Fruit fly (Drosophila melanogaster) whole organism, wandering third instar larva: ENCODE data around the gene THADA.
A peak's percentile ranks its signal among the peaks of the same experiment; 100 is the strongest.

Experiments
- Abd-B ChIP-seq: fragments of >200 bp; optimal IDR thresholded peaks from 2 replicates; lab custom pipeline; 2017; ENCODE audit warnings: missing biosample characterization, missing genetic modification characterization
- CG32264 ChIP-seq: fragments of 200-800 bp; sonication (Bioruptor generic); optimal IDR thresholded peaks from 2 replicates; lab custom pipeline; 2016; ENCODE audit warnings: missing biosample characterization, missing genetic modification characterization
- CG9705 ChIP-seq: fragments of 200-800 bp; sonication (Bioruptor generic); optimal IDR thresholded peaks from 2 replicates; lab custom pipeline; 2018; ENCODE audit warnings: missing biosample characterization, mild to moderate bottlenecking, missing genetic modification characterization
- CrebA ChIP-seq: fragments of 200-800 bp; sonication (Bioruptor generic); optimal IDR thresholded peaks from 2 replicates; lab custom pipeline; 2016; ENCODE audit warnings: missing biosample characterization, mild to moderate bottlenecking, missing genetic modification characterization, borderline replicate concordance
- Dfd ChIP-seq: fragments of >200 bp; optimal IDR thresholded peaks from 2 replicates; lab custom pipeline; 2017; ENCODE audit warnings: missing biosample characterization, missing genetic modification characterization
- Dif ChIP-seq: fragments of 200-275, 200-300 bp; sonication (Bioruptor generic); optimal IDR thresholded peaks from 2 replicates; lab custom pipeline; 2018; ENCODE audit warnings: missing biosample characterization, missing genetic modification characterization; ENCODE audit not compliant: partially characterized antibody
- GATAd ChIP-seq: sonication (Bioruptor generic); optimal IDR thresholded peaks from 2 replicates; lab custom pipeline; 2016; ENCODE audit warnings: missing biosample characterization, missing genetic modification characterization
- HLH106 ChIP-seq: fragments of 200-800 bp; optimal IDR thresholded peaks from 3 replicates; lab custom pipeline; 2019; ENCODE audit warnings: missing biosample characterization, mild to moderate bottlenecking, missing genetic modification characterization, moderate library complexity
- Hnf4 ChIP-seq: fragments of 200-800 bp; sonication (Bioruptor generic); optimal IDR thresholded peaks from 2 replicates; lab custom pipeline; 2016; ENCODE audit warnings: missing biosample characterization, mild to moderate bottlenecking, missing genetic modification characterization
- Hr78 ChIP-seq: fragments of >200 bp; optimal IDR thresholded peaks from 2 replicates; lab custom pipeline; 2017; ENCODE audit warnings: missing biosample characterization, missing genetic modification characterization
- Hr83 ChIP-seq: fragments of 200-300 bp; sonication (Bioruptor generic); optimal IDR thresholded peaks from 2 replicates; lab custom pipeline; 2016; ENCODE audit warnings: missing biosample characterization, mild to moderate bottlenecking, missing genetic modification characterization, moderate library complexity; ENCODE audit not compliant: poor library complexity, severe bottlenecking
- Jra ChIP-seq: sonication (Bioruptor generic); optimal IDR thresholded peaks from 2 replicates; lab custom pipeline; 2016; ENCODE audit warnings: missing biosample characterization, missing genetic modification characterization
- Mio ChIP-seq: sonication (Bioruptor generic); optimal IDR thresholded peaks from 2 replicates; lab custom pipeline; 2016; ENCODE audit warnings: missing biosample characterization, missing genetic modification characterization
- Myc ChIP-seq: fragments of >200 bp; optimal IDR thresholded peaks from 2 replicates; lab custom pipeline; 2017
- N ChIP-seq: fragments of >200 bp; optimal IDR thresholded peaks from 2 replicates; lab custom pipeline; 2018; ENCODE audit warnings: missing biosample characterization, missing external identifiers, missing genetic modification characterization
- OdsH ChIP-seq: fragments of 200-800 bp; sonication (Bioruptor generic); optimal IDR thresholded peaks from 2 replicates; lab custom pipeline; 2016; ENCODE audit warnings: missing biosample characterization, mild to moderate bottlenecking, missing genetic modification characterization
- Rel ChIP-seq, 2 experiments: fragments of 200-800 bp; sonication (Bioruptor generic) in 1 of 2; optimal IDR thresholded peaks; 2 replicates in 1 of 2; 3 replicates in 1 of 2; lab custom pipeline; 2016 to 2019; ENCODE audit warnings: mild to moderate bottlenecking in 2 of 2, missing biosample characterization in 2 of 2, missing genetic modification characterization in 2 of 2, moderate library complexity in 1 of 2
- Sp1 ChIP-seq: fragments of 200-800 bp; sonication (Bioruptor generic); optimal IDR thresholded peaks from 3 replicates; lab custom pipeline; 2019; ENCODE audit warnings: missing biosample characterization, mild to moderate bottlenecking, missing genetic modification characterization, moderate library complexity
- Vsx2 ChIP-seq: fragments of 200-300, 225-300 bp; sonication (Bioruptor generic); optimal IDR thresholded peaks from 2 replicates; lab custom pipeline; 2018; ENCODE audit warnings: missing biosample characterization, missing genetic modification characterization; ENCODE audit not compliant: partially characterized antibody
- br ChIP-seq: fragments of 200-800 bp; sonication (Bioruptor generic); optimal IDR thresholded peaks from 2 replicates; lab custom pipeline; 2016; ENCODE audit warnings: missing biosample characterization, missing genetic modification characterization
- brk ChIP-seq: fragments of 200-800 bp; sonication (Bioruptor generic); optimal IDR thresholded peaks from 2 replicates; lab custom pipeline; 2016; ENCODE audit warnings: missing biosample characterization, mild to moderate bottlenecking, missing genetic modification characterization
- dl ChIP-seq, 2 experiments: fragments of 175-275, 200-275 bp in 1 of 2; fragments of 200-275 bp in 1 of 2; sonication (Bioruptor generic); optimal IDR thresholded peaks; lab custom pipeline; 2018; ENCODE audit warnings: mild to moderate bottlenecking in 2 of 2, missing biosample characterization in 2 of 2, missing genetic modification characterization in 2 of 2, moderate library complexity in 2 of 2; ENCODE audit not compliant: partially characterized antibody in 2 of 2, insufficient read depth in 1 of 2
- dmrt93B ChIP-seq: fragments of 200-800 bp; sonication (Bioruptor generic); optimal IDR thresholded peaks from 2 replicates; lab custom pipeline; 2018; ENCODE audit warnings: missing biosample characterization, mild to moderate bottlenecking, missing genetic modification characterization
- dsf ChIP-seq: sonication (Bioruptor generic); optimal IDR thresholded peaks from 2 replicates; lab custom pipeline; 2016; ENCODE audit warnings: missing biosample characterization, missing genetic modification characterization, borderline replicate concordance
- ey ChIP-seq: fragments of 200-800 bp; sonication (Bioruptor generic); optimal IDR thresholded peaks from 2 replicates; lab custom pipeline; 2016; ENCODE audit warnings: missing biosample characterization, missing genetic modification characterization
- foxo ChIP-seq, 2 experiments: fragments of 200-800 bp; sonication (Bioruptor generic); optimal IDR thresholded peaks; 2 replicates in 1 of 2; 3 replicates in 1 of 2; lab custom pipeline; 2016 to 2017; ENCODE audit warnings: missing biosample characterization in 2 of 2, missing genetic modification characterization in 2 of 2
- fru ChIP-seq: fragments of 200-800 bp; sonication (Bioruptor generic); optimal IDR thresholded peaks from 3 replicates; lab custom pipeline; 2016; ENCODE audit warnings: missing biosample characterization, mild to moderate bottlenecking, missing genetic modification characterization
- h ChIP-seq: fragments of 200-800 bp; sonication (Bioruptor generic); optimal IDR thresholded peaks from 3 replicates; lab custom pipeline; 2016; ENCODE audit warnings: missing biosample characterization, mild to moderate bottlenecking, missing genetic modification characterization
- jim ChIP-seq: fragments of 175-275, 200-325 bp; sonication (Bioruptor generic); optimal IDR thresholded peaks from 2 replicates; lab custom pipeline; 2016; ENCODE audit warnings: missing biosample characterization, mild to moderate bottlenecking, missing genetic modification characterization
- lola ChIP-seq: fragments of >200 bp; optimal IDR thresholded peaks from 2 replicates; lab custom pipeline; 2017; ENCODE audit warnings: missing biosample characterization, missing genetic modification characterization
- pan ChIP-seq: fragments of >200 bp; optimal IDR thresholded peaks from 2 replicates; lab custom pipeline; 2017
- psq ChIP-seq: fragments of 200-800 bp; sonication (Bioruptor generic); optimal IDR thresholded peaks from 3 replicates; lab custom pipeline; 2017; ENCODE audit warnings: missing biosample characterization, mild to moderate bottlenecking, missing genetic modification characterization, moderate library complexity
- rgr ChIP-seq: fragments of 200-800 bp; sonication (Bioruptor generic); optimal IDR thresholded peaks from 3 replicates; lab custom pipeline; 2016; ENCODE audit warnings: missing biosample characterization, mild to moderate bottlenecking, missing genetic modification characterization
- sage ChIP-seq: fragments of 200-800 bp; sonication (Bioruptor generic); optimal IDR thresholded peaks from 2 replicates; lab custom pipeline; 2016; ENCODE audit warnings: missing biosample characterization, mild to moderate bottlenecking, missing genetic modification characterization
- sv ChIP-seq: fragments of 200-800 bp; sonication (Bioruptor generic); optimal IDR thresholded peaks from 3 replicates; lab custom pipeline; 2016; ENCODE audit warnings: missing biosample characterization, missing genetic modification characterization
- tai ChIP-seq: sonication (Bioruptor generic); optimal IDR thresholded peaks from 2 replicates; lab custom pipeline; 2016; ENCODE audit warnings: missing biosample characterization, missing genetic modification characterization
- usp ChIP-seq: fragments of >200 bp; optimal IDR thresholded peaks from 2 replicates; lab custom pipeline; 2017; ENCODE audit warnings: missing biosample characterization, missing genetic modification characterization
- woc ChIP-seq: sonication (Bioruptor generic); optimal IDR thresholded peaks from 2 replicates; lab custom pipeline; 2016; ENCODE audit warnings: missing biosample characterization, mild to moderate bottlenecking, missing genetic modification characterization

Gene THADA

DNA sequence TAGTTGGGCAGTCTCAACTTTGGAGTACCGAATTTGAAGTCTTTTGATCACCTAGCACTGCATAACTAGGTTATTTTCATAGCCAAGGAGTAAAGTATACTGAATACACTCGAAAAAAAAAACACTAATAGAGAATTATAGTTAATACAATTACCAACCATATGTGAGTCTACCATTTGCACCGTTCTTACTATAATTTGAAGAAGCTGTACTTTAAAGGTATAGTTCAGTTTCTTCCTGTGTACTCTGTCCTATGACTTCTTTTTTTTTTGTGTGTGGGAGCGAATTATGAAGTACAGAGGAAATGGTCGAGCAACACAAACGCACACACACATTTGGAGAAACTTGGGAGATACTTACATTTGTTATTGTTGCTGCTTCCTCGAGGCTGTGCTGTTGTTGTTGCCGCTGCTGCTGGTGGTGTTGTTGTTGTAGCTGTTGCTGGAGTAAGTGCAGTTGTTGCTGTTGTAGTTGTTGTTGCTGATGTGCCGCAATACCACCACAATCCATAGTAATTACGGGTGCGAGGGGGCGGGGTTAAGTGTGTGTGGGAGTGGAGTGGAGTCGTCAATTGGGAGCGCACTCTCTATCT lies 14.7 kb downstream of the THADA start (continued):
- TF ChIP-seq foxo (GFP tag; optimal IDR thresholded peaks at IDR 0.05; lab: Kevin White, UChicago) (peak in 1 of 2 experiments; percentile 80), Jra (peak; percentile 2), Hr78 (GFP tag; lab: Kevin White, UChicago) (no peak), Hnf4 (no peak), usp (GFP tag; lab: Kevin White, UChicago) (no peak), dmrt93B (peak; percentile 43)

DNA sequence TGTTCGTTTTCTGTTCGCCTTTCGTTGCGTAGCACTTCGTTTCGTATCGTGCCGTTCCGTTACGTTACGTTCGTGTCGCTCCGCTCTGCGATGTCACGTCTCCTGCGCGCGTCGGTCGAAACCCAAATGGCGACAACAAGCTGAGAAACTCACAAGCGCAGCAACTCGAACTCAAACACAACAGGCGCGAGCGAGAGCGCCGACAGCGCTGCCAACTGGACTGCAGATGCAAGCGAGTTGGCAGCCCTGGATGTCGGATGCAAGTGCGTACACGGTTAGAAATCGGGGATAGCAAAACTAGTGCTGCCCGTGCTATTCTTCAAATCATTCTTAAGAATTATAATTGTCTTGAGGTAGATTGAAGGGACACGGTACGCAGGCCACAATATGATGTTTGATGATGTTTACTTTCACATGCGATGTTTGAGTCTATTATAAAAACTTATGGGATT lies 17.0 kb downstream of the THADA start:
- TF ChIP-seq Abd-B (GFP tag; lab: Kevin White, UChicago) = no peak
- TF ChIP-seq h (GFP tag; lab: Kevin White, UChicago) = peak; percentile 53
- TF ChIP-seq jim (GFP tag; lab: Kevin White, UChicago) = no peak
- peak; percentile 57 for TF ChIP-seq HLH106 (tag; lab: Kevin White, UChicago)
- TF ChIP-seq Hr83 (GFP tag; lab: Kevin White, UChicago) = peak; percentile 23
- TF ChIP-seq Dfd (GFP tag; lab: Kevin White, UChicago) = no peak
- TF ChIP-seq Dif (GFP tag; lab: Kevin White, UChicago) = peak; percentile 60
- peak; percentile 35 for TF ChIP-seq Sp1 (GFP tag; lab: Kevin White, UChicago)
- TF ChIP-seq psq (GFP tag; lab: Kevin White, UChicago) = peak; percentile 60
- peak; percentile 72 for TF ChIP-seq sv (GFP tag; lab: Kevin White, UChicago)
- TF ChIP-seq dsf (GFP tag; lab: Kevin White, UChicago) = no peak
- TF ChIP-seq ey (GFP tag; lab: Kevin White, UChicago) = peak; percentile 48
- peak; percentile 52 for TF ChIP-seq fru (GFP tag; lab: Kevin White, UChicago)
- peak; percentile 27 for TF ChIP-seq Hnf4
- TF ChIP-seq usp (GFP tag; lab: Kevin White, UChicago) = no peak
- TF ChIP-seq dl (GFP tag; optimal IDR thresholded peaks at IDR 0.05; lab: Kevin White, UChicago; ENCODE audit: insufficient read depth in 1 of 2, partially characterized antibody in 2 of 2) = peak in 1 of 2 experiments; percentile 61
- no peak for TF ChIP-seq Mio (GFP tag; lab: Kevin White, UChicago)
- no peak for TF ChIP-seq lola
- TF ChIP-seq tai (GFP tag; lab: Kevin White, UChicago) = no peak
- no peak for TF ChIP-seq N
- peak; percentile 69 for TF ChIP-seq woc (GFP tag; lab: Kevin White, UChicago)
- TF ChIP-seq CG9705 (GFP tag; lab: Kevin White, UChicago) = peak; percentile 13
- no peak for TF ChIP-seq pan
- TF ChIP-seq Jra = no peak
- peak; percentile 18 for TF ChIP-seq sage
- TF ChIP-seq foxo (GFP tag; optimal IDR thresholded peaks at IDR 0.05; lab: Kevin White, UChicago) = peak in 1 of 2 experiments; percentile 60
- TF ChIP-seq Vsx2 (GFP tag; lab: Kevin White, UChicago) = no peak
- no peak for TF ChIP-seq Myc (lab: Kevin White, UChicago)
- TF ChIP-seq rgr (GFP tag; lab: Kevin White, UChicago) = peak; percentile 51
- no peak for TF ChIP-seq CG32264 (GFP tag; lab: Kevin White, UChicago)
- no peak for TF ChIP-seq GATAd (GFP tag; lab: Kevin White, UChicago)
- TF ChIP-seq br (GFP tag; lab: Kevin White, UChicago) = peak; percentile 38
- TF ChIP-seq CrebA (GFP tag; lab: Kevin White, UChicago) = no peak
- peak; percentile 9 for TF ChIP-seq dmrt93B
- TF ChIP-seq Hr78 (GFP tag; lab: Kevin White, UChicago) = no peak
- TF ChIP-seq OdsH (GFP tag; lab: Kevin White, UChicago) = no peak
- TF ChIP-seq brk (GFP tag; lab: Kevin White, UChicago) = no peak
- no peak for TF ChIP-seq Rel (GFP tag; optimal IDR thresholded peaks at IDR 0.05; lab: Kevin White, UChicago)
- TF ChIP-seq Rel (tag; optimal IDR thresholded peaks at IDR 0.05; lab: Kevin White, UChicago) = peak; percentile 11
